Fruit fly (Drosophila melanogaster): ENCODE data around the gene CG14805.

Gene CG14805

dm6 chrX:1877107-1877736 lies at the start of gene CG14805, which contains the start of gene CG14817:
Gene CG14805 (plus strand): TSS chrX:1877317.
Gene CG14817 (minus strand): TSS chrX:1877270.
- TF ChIP-seq Ets96B (tag; optimal IDR thresholded peaks at IDR 0.05) (peak; percentile 5), svp (GFP tag) (peak; percentile 71), cyc (GFP tag; optimal IDR thresholded peaks at IDR 0.05) (peak; percentile 45), dsx (GFP tag; optimal IDR thresholded peaks at IDR 0.05; ENCODE audit: poor library complexity, severe bottlenecking) (peak; percentile 68), CG11762 (GFP tag; optimal IDR thresholded peaks at IDR 0.05; ENCODE audit: insufficient read depth) (no peak), net (GFP tag; optimal IDR thresholded peaks at IDR 0.05) (no peak), CG10631 (GFP tag; optimal IDR thresholded peaks at IDR 0.05) (no peak), spab (GFP tag; optimal IDR thresholded peaks at IDR 0.05) (no peak), CG34406 (GFP tag; optimal IDR thresholded peaks at IDR 0.05) (peak; percentile 71), CG1621 (tag; optimal IDR thresholded peaks at IDR 0.05) (peak; percentile 53), CG31627 (GFP tag; optimal IDR thresholded peaks at IDR 0.05) (no peak), CG6276 (GFP tag; optimal IDR thresholded peaks at IDR 0.05) (no peak), topi (GFP tag; optimal IDR thresholded peaks at IDR 0.05) (peak; percentile 68), Hr39 (GFP tag; optimal IDR thresholded peaks at IDR 0.05) (no peak), OdsH (GFP tag; optimal IDR thresholded peaks at IDR 0.05) (no peak), CG8119 (GFP tag; IDR thresholded peaks at IDR 0.05) (no peak; the same call in 2 of the 3 replicates), Hr4 (GFP tag; optimal IDR thresholded peaks at IDR 0.05) (no peak), Blimp-1 (GFP tag; optimal IDR thresholded peaks at IDR 0.05) (no peak), CG16779 (tag; optimal IDR thresholded peaks at IDR 0.05) (peak; percentile 61), Gug (GFP tag; IDR thresholded peaks at IDR 0.05) (no peak), pdm3 (GFP tag; optimal IDR thresholded peaks at IDR 0.05) (no peak), CG6808 (GFP tag; optimal IDR thresholded peaks at IDR 0.05) (no peak), Sox14 (GFP tag; optimal IDR thresholded peaks at IDR 0.05) (peak; percentile 53), CG6163 (GFP tag; IDR thresholded peaks at IDR 0.05) (peak; percentile 58), Eip93F (GFP tag; optimal IDR thresholded peaks at IDR 0.05) (no peak), acj6 (GFP tag; optimal IDR thresholded peaks at IDR 0.05) (no peak), CG15336 (GFP tag; IDR thresholded peaks at IDR 0.05) (0 out of 2 replicates have a peak, but pooled peaks have one; percentile 21), CG6792 (GFP tag; optimal IDR thresholded peaks at IDR 0.05) (peak; percentile 40), Smox (GFP tag; optimal IDR thresholded peaks at IDR 0.05) (no peak), Eip75B (GFP tag; optimal IDR thresholded peaks at IDR 0.05) (no peak), CG9139 (GFP tag; optimal IDR thresholded peaks at IDR 0.05) (no peak), CG8632 (GFP tag; optimal IDR thresholded peaks at IDR 0.05) (no peak), CG11294 (GFP tag; IDR thresholded peaks at IDR 0.05) (no peak), vri (GFP tag; optimal IDR thresholded peaks at IDR 0.05) (no peak), CG11902 (GFP tag; optimal IDR thresholded peaks at IDR 0.05) (no peak), Ets21C (GFP tag; optimal IDR thresholded peaks at IDR 0.05) (no peak), CG3919 (GFP tag; optimal IDR thresholded peaks at IDR 0.05) (no peak), esn (GFP tag; optimal IDR thresholded peaks at IDR 0.05) (peak; percentile 68), Eip78C (GFP tag) (peak; percentile 88), CG10669 (GFP tag; optimal IDR thresholded peaks at IDR 0.05) (no peak), CG32006 (GFP tag; optimal IDR thresholded peaks at IDR 0.05) (no peak), fd59A (GFP tag; optimal IDR thresholded peaks at IDR 0.05) (no peak), Hr38 (GFP tag; optimal IDR thresholded peaks at IDR 0.05) (no peak), fkh (GFP tag; optimal IDR thresholded peaks at IDR 0.05) (no peak), CG3032 (tag; optimal IDR thresholded peaks at IDR 0.05) (peak; percentile 30), Met (GFP tag; optimal IDR thresholded peaks at IDR 0.05) (no peak), dac (GFP tag; optimal IDR thresholded peaks at IDR 0.05) (no peak), CG7368 (GFP tag; optimal IDR thresholded peaks at IDR 0.05) (no peak), salr (GFP tag; optimal IDR thresholded peaks at IDR 0.05) (peak in 1 of 2 experiments; percentile 44), achi (GFP tag; optimal IDR thresholded peaks at IDR 0.05) (no peak), fd85E (GFP tag; optimal IDR thresholded peaks at IDR 0.05) (no peak), CG4318 (GFP tag; optimal IDR thresholded peaks at IDR 0.05) (no peak)
